Fruit fly (Drosophila melanogaster) whole organism: ENCODE measurements around the gene Osi12.

Experiments
- CG8478 ChIP-seq: fragments of >200 bp; optimal IDR thresholded peaks from 2 replicates; lab custom pipeline; 2018; ENCODE audit warnings: inconsistent platforms
- pan ChIP-seq: fragments of >200 bp; optimal IDR thresholded peaks from 2 replicates; lab custom pipeline; 2017

DNA sequence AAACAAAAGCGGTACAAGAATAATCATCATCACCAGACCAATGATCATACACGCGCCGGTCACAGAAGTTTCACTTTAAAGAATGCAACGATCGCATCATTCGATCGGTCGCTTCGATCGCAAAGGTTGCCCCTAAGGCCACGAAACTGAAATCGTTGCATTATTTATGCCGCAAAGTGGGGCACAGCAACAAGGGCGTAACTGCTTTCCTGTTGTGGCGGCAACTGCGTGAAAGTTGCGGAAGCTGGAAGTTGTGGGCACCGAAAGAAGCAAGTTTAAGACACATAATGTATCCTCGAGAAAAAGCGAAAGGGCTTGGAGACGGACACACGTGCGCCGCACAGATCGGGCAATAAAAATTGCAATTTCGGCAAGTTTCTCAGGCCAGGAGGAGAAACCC lies 34.3 kb upstream of the Osi12 start:
- TF ChIP-seq pan (lab: Kevin White, UChicago) (no peak), CG8478 (lab: Kevin White, UChicago) (no peak)
